Fruit fly (Drosophila melanogaster): ENCODE results near the gene TBC1D23.

Gene TBC1D23

DNA sequence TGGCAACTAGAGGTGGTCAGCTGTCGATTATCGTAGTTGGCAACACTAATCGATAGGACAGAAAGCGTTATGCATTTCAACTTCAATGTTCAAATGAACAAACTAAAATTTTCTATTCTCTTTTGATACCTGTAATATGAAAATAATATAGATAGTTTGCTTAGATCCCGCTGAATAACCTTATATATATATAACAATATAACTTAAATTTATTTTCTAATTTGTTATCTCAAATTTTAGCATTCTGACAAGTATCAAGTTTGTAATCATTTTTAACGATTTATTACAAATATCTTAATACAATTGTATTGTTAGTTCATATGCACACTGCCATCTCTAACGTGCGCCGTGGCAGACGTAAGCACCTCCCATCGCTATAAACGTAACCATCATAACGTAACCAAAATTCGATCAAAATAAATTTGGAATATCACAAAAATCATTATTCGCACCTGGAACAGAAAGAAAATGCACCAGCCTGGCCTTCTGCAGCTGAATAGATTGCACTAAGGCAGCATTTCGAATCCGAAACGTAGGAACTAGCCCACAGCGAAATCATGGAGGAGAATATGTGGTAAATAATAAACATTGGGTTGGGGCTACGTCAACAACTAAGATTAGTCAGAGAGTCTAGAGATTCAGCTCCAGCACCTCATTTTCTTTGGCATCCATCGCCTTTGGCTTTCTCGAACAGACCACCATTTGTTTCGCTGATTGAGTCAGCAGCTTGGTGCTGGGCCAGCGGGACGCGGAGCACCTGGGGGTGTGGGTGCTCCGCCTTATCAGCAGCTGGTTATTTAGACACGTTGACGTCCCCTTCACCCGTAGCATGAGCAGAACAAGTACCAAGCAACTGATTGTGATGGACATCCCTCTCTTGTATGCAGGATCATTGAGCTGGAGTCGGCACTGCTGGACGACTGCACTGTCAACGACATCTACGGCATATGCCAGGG, at the start of gene TBC1D23, which contains the start of gene Pino (continued):
- TF ChIP-seq Neu2 (GFP tag; optimal IDR thresholded peaks at IDR 0.05; ENCODE audit: borderline replicate concordance), result no peak
- peak; percentile 79 for TF ChIP-seq CG7839 (tag; optimal IDR thresholded peaks at IDR 0.05)
- peak; percentile 48 for TF ChIP-seq CG10209 (GFP tag; optimal IDR thresholded peaks at IDR 0.05)
- peak; percentile 48 for TF ChIP-seq hbn (GFP tag; IDR thresholded peaks at IDR 0.05; ENCODE audit: partially characterized antibody)
- peak; percentile 80 for TF ChIP-seq Xbp1 (GFP tag; optimal IDR thresholded peaks at IDR 0.05)
- TF ChIP-seq Doc3 (GFP tag; IDR thresholded peaks at IDR 0.05; ENCODE audit: partially characterized antibody), result peak; percentile 64
- peak; percentile 61 for TF ChIP-seq CG8388 (GFP tag; optimal IDR thresholded peaks at IDR 0.05)
- peak; percentile 57 for TF ChIP-seq CG33557 (GFP tag; optimal IDR thresholded peaks at IDR 0.05)
- no peak for TF ChIP-seq z (GFP tag; IDR thresholded peaks at IDR 0.05)
- TF ChIP-seq Oaz (GFP tag; IDR thresholded peaks at IDR 0.05), result peak; percentile 46; the same call in 1 of the 2 replicates
- no peak for TF ChIP-seq sima (GFP tag; optimal IDR thresholded peaks at IDR 0.05)
- no peak for TF ChIP-seq Mes4 (GFP tag; optimal IDR thresholded peaks at IDR 0.05)
- peak; percentile 14 for TF ChIP-seq CrebB (tag; optimal IDR thresholded peaks at IDR 0.05)
- no peak for TF ChIP-seq ham (GFP tag; IDR thresholded peaks at IDR 0.05)
- TF ChIP-seq CG2199 (GFP tag; IDR thresholded peaks at IDR 0.05), result no peak
- TF ChIP-seq HLH3B (GFP tag; IDR thresholded peaks at IDR 0.05), result peak; percentile 60; the same call in 1 of the 2 replicates
- TF ChIP-seq CG10959 (GFP tag; IDR thresholded peaks at IDR 0.05), result no peak
- TF ChIP-seq CG32772 (GFP tag; IDR thresholded peaks at IDR 0.05), result peak; percentile 56
- peak; percentile 70 for TF ChIP-seq CG17328 (GFP tag; IDR thresholded peaks at IDR 0.05)
- TF ChIP-seq CG10321 (GFP tag; IDR thresholded peaks at IDR 0.05), result no peak
- no peak for TF ChIP-seq Dad (GFP tag; optimal IDR thresholded peaks at IDR 0.05)
- TF ChIP-seq sr (GFP tag; IDR thresholded peaks at IDR 0.05), result no peak
- TF ChIP-seq Nf-YB (GFP tag; optimal IDR thresholded peaks at IDR 0.05), result peak; percentile 41
- peak; percentile 79 for TF ChIP-seq CG10366 (GFP tag; IDR thresholded peaks at IDR 0.05)
- TF ChIP-seq CG2678 (tag; optimal IDR thresholded peaks at IDR 0.05), result peak; percentile 78
- no peak for TF ChIP-seq toy (GFP tag; IDR thresholded peaks at IDR 0.05)
- peak; percentile 75 for TF ChIP-seq CG9215 (GFP tag; IDR thresholded peaks at IDR 0.05)
- no peak for TF ChIP-seq fd102C (GFP tag; optimal IDR thresholded peaks at IDR 0.05)
- no peak for TF ChIP-seq nom (GFP tag; optimal IDR thresholded peaks at IDR 0.05)
- TF ChIP-seq CG2875 (GFP tag; optimal IDR thresholded peaks at IDR 0.05), result peak; percentile 15
- TF ChIP-seq HLH4C (GFP tag; IDR thresholded peaks at IDR 0.05; ENCODE audit: partially characterized antibody), result peak; percentile 41; the same call in 1 of the 3 replicates
- TF ChIP-seq BtbVII (GFP tag; optimal IDR thresholded peaks at IDR 0.05), result no peak
- no peak for TF ChIP-seq sim (GFP tag; IDR thresholded peaks at IDR 0.05)
- no peak for TF ChIP-seq Eip74EF (GFP tag; optimal IDR thresholded peaks at IDR 0.05)
- TF ChIP-seq disco-r (GFP tag; optimal IDR thresholded peaks at IDR 0.05), result no peak
- TF ChIP-seq ewg (GFP tag; optimal IDR thresholded peaks at IDR 0.05), result peak; percentile 32
- peak; percentile 75 for TF ChIP-seq Xrp1 (GFP tag; IDR thresholded peaks at IDR 0.05)
- TF ChIP-seq Dref (GFP tag; IDR thresholded peaks at IDR 0.05), result peak; percentile 68
- peak; percentile 36 for TF ChIP-seq CG10147 (GFP tag; optimal IDR thresholded peaks at IDR 0.05)
- TF ChIP-seq ac (GFP tag; optimal IDR thresholded peaks at IDR 0.05), result no peak
- peak; percentile 30 for TF ChIP-seq CG1647 (GFP tag; optimal IDR thresholded peaks at IDR 0.05)
- TF ChIP-seq ara (GFP tag; IDR thresholded peaks at IDR 0.05), result peak; percentile 63
- 0 out of 3 replicates have a peak, but pooled peaks have one; percentile 42 for TF ChIP-seq zen2 (GFP tag; IDR thresholded peaks at IDR 0.05; ENCODE audit: partially characterized antibody)
- peak; percentile 59 for TF ChIP-seq Fer3 (tag; optimal IDR thresholded peaks at IDR 0.05)
- TF ChIP-seq emc (GFP tag; optimal IDR thresholded peaks at IDR 0.05), result peak; percentile 2
- TF ChIP-seq CG30020 (tag; optimal IDR thresholded peaks at IDR 0.05), result peak; percentile 72
- TF ChIP-seq CG11247 (GFP tag; IDR thresholded peaks at IDR 0.05), result peak; percentile 62; the same call in 1 of the 2 replicates
- 0 out of 2 replicates have a peak, but pooled peaks have one; percentile 41 for TF ChIP-seq Atf6 (GFP tag; IDR thresholded peaks at IDR 0.05)

All from whole organism, embryonic.